Worm (Caenorhabditis elegans) whole organism, L4 larva: ENCODE measurements around the gene F43G6.10.

Experiments
- F37D6.2 ChIP-seq: sonication (generic microtip); optimal IDR thresholded peaks from 2 replicates; lab custom pipeline; 2016; ENCODE audit warnings: mild to moderate bottlenecking, missing genetic modification characterization, missing compliant biosample characterization
- R02D3.7 ChIP-seq: fragments of 150-350 bp; sonication (generic microtip); optimal IDR thresholded peaks from 3 replicates; lab custom pipeline; 2014; ENCODE audit warnings: missing biosample characterization, missing genetic modification characterization
- ceh-82 ChIP-seq: sonication (generic microtip); optimal IDR thresholded peaks from 2 replicates; lab custom pipeline; 2017; ENCODE audit warnings: missing biosample characterization, missing genetic modification characterization
- daf-16 ChIP-seq, 3 experiments: sonication (generic microtip); optimal IDR thresholded peaks; 2 replicates each; lab custom pipeline; 2016 to 2017; ENCODE audit warnings: missing genetic modification characterization in 3 of 3, missing genetic modification reagents in 3 of 3, mild to moderate bottlenecking in 2 of 3, missing compliant biosample characterization in 2 of 3, missing biosample characterization in 1 of 3, moderate library complexity in 1 of 3
- fos-1 ChIP-seq: fragments of 150-350 bp; optimal IDR thresholded peaks from 2 replicates; lab custom pipeline; 2014; ENCODE audit warnings: missing biosample characterization, missing genetic modification characterization
- hlh-30 ChIP-seq: sonication (generic microtip); optimal IDR thresholded peaks from 2 replicates; lab custom pipeline; 2017; ENCODE audit warnings: antibody characterized with exemption, mild to moderate bottlenecking, missing genetic modification characterization, missing compliant biosample characterization; ENCODE audit not compliant: insufficient read depth
- lin-39 ChIP-seq: fragments of 150-350 bp; optimal IDR thresholded peaks from 2 replicates; lab custom pipeline; 2014; ENCODE audit warnings: missing biosample characterization, missing genetic modification reagents, missing genetic modification characterization
- nhr-28 ChIP-seq: fragments of 150-350 bp; optimal IDR thresholded peaks from 2 replicates; lab custom pipeline; 2014; ENCODE audit warnings: missing biosample characterization, missing genetic modification characterization
- pha-4 ChIP-seq, 2 experiments: fragments of 150-350 bp in 1 of 2; fragments of 200-800 bp in 1 of 2; sonication (Bioruptor generic) in 1 of 2; IDR thresholded peaks in 1 of 2; optimal IDR thresholded peaks in 1 of 2; 2 replicates each; pipeline versions ENCODE4 v1.3.6 to Lab custom; 2014 to 2022; ENCODE audit warnings: missing genetic modification characterization in 2 of 2, missing genetic modification reagents in 2 of 2, missing biosample characterization in 1 of 2, missing compliant biosample characterization in 1 of 2
- rbr-2 ChIP-seq: sonication (generic microtip); optimal IDR thresholded peaks from 2 replicates; lab custom pipeline; 2016; ENCODE audit warnings: missing genotype, missing genetic modification characterization, missing compliant biosample characterization

The F43G6.10 gene

ce11 chrII:11854749-11855148 lies 45.6 kb downstream of the F43G6.10 start:
- TF ChIP-seq hlh-30 (tag; lab: Kevin White, UChicago) (peak; percentile 29), pha-4 (GFP tag; IDR thresholded peaks at IDR 0.05; lab: Robert Waterston, UW) (no peak), pha-4 (tag; optimal IDR thresholded peaks at IDR 0.05; lab: Kevin White, UChicago) (no peak), nhr-28 (tag; lab: Kevin White, UChicago) (peak; percentile 33), R02D3.7 (tag; lab: Kevin White, UChicago) (no peak)

DNA sequence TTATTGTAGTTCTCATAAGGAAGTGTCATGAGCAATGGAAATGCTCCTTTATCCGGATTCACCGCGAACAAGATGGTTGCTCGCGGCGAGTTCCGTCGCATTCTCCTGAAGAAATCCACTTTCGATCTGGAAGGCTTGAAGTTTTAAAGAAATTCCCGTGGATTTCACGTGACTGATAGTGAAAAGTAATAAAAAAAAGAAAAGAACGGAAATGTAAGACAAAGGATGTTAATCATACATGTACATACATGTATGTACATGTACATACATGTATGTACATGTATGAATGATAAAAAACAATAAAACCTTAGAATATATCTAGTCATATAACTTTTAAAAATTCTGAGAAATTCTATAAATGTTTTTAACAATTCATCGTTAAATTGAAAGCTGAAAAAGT lies 47.2 kb downstream of the F43G6.10 start, which contains the start of gene clh-1:
Gene clh-1 (minus strand): TSS at position 101 of the 400 bp plus-strand sequence.
- TF ChIP-seq F37D6.2 (tag; lab: Kevin White, UChicago) (no peak), ceh-82 (no peak), fos-1 (tag; lab: Kevin White, UChicago) (no peak), lin-39 (tag; lab: Kevin White, UChicago) (no peak)

DNA sequence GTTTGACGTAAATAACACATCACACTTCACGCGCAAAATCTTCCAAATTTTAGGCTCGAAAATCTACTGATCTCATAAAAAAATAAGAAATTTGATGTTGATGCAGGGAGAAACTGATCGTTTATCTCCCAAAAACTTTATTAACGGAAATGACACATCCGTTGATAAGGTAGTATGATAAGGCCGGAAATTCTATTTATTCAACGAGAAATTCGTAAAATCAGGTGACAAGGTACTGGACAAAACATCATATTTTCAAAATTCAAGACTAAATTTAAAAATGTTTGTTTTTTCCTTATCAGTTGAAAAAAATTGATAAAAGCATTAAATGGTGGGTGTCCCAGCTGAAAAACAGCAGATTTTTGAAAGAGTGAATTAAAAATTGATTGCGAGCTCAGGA lies 50.7 kb downstream of the F43G6.10 start:
- TF ChIP-seq daf-16 (GFP tag; optimal IDR thresholded peaks at IDR 0.05; lab: Kevin White, UChicago) (no peak), daf-16 (tag; optimal IDR thresholded peaks at IDR 0.05; lab: Kevin White, UChicago) (peak; percentile 49), rbr-2 (tag; lab: Kevin White, UChicago) (no peak)
